Fruit fly (Drosophila melanogaster) whole organism, pupa: ENCODE data around the gene spn-D.

Experiments
- CG10348 ChIP-seq: fragments of 200-800 bp; sonication (Bioruptor generic); IDR thresholded peaks from 2 replicates; pipeline ENCODE4 v1.3.6; 2022; ENCODE audit warnings: missing biosample characterization, missing genetic modification characterization
- CG12605 ChIP-seq: fragments of 200-800 bp; sonication (Bioruptor generic); IDR thresholded peaks from 2 replicates; pipeline ENCODE4 v1.3.6; 2022; ENCODE audit warnings: missing biosample characterization, missing genetic modification characterization
- CG13204 ChIP-seq: fragments of 200-800 bp; sonication (Bioruptor generic); optimal IDR thresholded peaks from 2 replicates; lab custom pipeline; 2018; ENCODE audit warnings: missing biosample characterization, mild to moderate bottlenecking, missing genetic modification characterization, moderate library complexity
- CG34367 ChIP-seq: fragments of 200-800 bp; sonication (Bioruptor generic); optimal IDR thresholded peaks from 2 replicates; lab custom pipeline; 2018; ENCODE audit warnings: missing biosample characterization, mild to moderate bottlenecking, missing genetic modification characterization
- CG4496 ChIP-seq: fragments of 200-800 bp; sonication (Bioruptor generic); IDR thresholded peaks from 3 replicates; pipeline ENCODE4 v1.3.6; 2022; ENCODE audit warnings: missing biosample characterization, missing genetic modification characterization
- CG8159 ChIP-seq: fragments of 200-800 bp; sonication (Bioruptor generic); optimal IDR thresholded peaks from 3 replicates; lab custom pipeline; 2018; ENCODE audit warnings: missing biosample characterization, mild to moderate bottlenecking, missing genetic modification characterization, moderate library complexity
- CG9948 ChIP-seq: fragments of 200-800 bp; sonication (Bioruptor generic); optimal IDR thresholded peaks from 2 replicates; lab custom pipeline; 2018; ENCODE audit warnings: missing biosample characterization, mild to moderate bottlenecking, missing genetic modification characterization, moderate library complexity
- D1 ChIP-seq: fragments of 200-800 bp; sonication (Bioruptor generic); optimal IDR thresholded peaks from 2 replicates; lab custom pipeline; 2018; ENCODE audit warnings: missing biosample characterization, mild to moderate bottlenecking, missing genetic modification characterization, moderate library complexity
- EcR ChIP-seq: fragments of 200-800 bp; sonication (Bioruptor generic); optimal IDR thresholded peaks from 3 replicates; lab custom pipeline; 2019; ENCODE audit warnings: missing biosample characterization, missing genetic modification characterization, mild to moderate bottlenecking, moderate library complexity, missing genetic modification reagents
- Ets98B ChIP-seq: fragments of 200-800 bp; sonication (Bioruptor generic); IDR thresholded peaks from 2 replicates; pipeline ENCODE4 v1.3.6; 2022; ENCODE audit warnings: missing biosample characterization, missing genetic modification characterization
- Pif1B ChIP-seq: fragments of 200-800 bp; sonication (Bioruptor generic); optimal IDR thresholded peaks from 3 replicates; lab custom pipeline; 2016; ENCODE audit warnings: missing biosample characterization, missing genetic modification characterization
- Snoo ChIP-seq: fragments of 200-800 bp; sonication (Bioruptor generic); optimal IDR thresholded peaks from 3 replicates; lab custom pipeline; 2017; ENCODE audit warnings: missing biosample characterization, mild to moderate bottlenecking, missing genetic modification characterization, inconsistent platforms
- gl ChIP-seq: fragments of 200-800 bp; sonication (Bioruptor generic); optimal IDR thresholded peaks from 2 replicates; lab custom pipeline; 2018; ENCODE audit warnings: missing biosample characterization, mild to moderate bottlenecking, missing genetic modification characterization

DNA sequence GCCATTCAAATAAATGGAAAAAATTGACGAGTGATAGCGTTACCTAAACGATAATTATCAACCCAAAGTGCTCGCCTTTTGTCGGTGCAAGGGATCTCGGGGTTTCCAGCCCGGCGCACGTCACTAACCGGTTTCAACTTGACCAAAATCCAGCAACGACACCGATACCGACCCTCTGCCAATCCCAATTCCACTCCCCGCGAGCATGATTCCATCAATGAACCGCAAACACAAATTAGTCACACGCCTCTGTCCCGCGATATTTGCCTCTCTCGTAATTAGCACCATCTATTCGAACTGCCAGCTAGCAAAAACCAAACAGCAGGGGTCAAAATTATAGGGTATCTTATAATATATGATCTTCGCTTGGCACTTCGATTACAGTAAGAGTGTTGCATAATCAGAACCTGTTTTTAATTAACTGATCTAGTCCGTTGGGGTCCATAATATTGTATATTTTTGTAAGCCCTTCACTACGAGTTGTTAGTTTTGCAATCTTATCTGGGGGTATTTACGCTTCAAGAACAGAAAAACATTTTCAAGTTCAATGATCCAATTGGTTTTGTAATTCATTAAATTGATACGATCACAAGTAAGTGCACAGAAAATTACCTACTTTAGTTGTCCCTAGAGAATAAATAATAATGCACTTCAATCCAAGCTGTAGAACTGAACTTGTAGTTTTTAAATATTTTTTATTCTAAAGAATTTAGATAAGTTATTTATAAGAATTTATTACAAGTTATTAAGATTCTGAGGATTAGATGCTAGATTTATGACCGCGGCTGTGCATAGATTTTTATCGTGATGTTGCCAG, 12.2 kb upstream of the spn-D start:
- no peak for TF ChIP-seq D1 (tag; lab: Kevin White, UChicago)
- TF ChIP-seq CG8159 (tag; lab: Kevin White, UChicago), result peak; percentile 57
- TF ChIP-seq CG4496, result no peak
- TF ChIP-seq CG13204, result peak; percentile 17
- TF ChIP-seq Ets98B (GFP tag; lab: Robert Waterston, UW), result no peak
- peak; percentile 4 for TF ChIP-seq CG34367 (tag; lab: Kevin White, UChicago)
- peak; percentile 2 for TF ChIP-seq Snoo
- no peak for TF ChIP-seq CG10348
- TF ChIP-seq EcR (GFP tag; lab: Kevin White, UChicago), result no peak
- TF ChIP-seq CG12605, result no peak
- no peak for TF ChIP-seq Pif1B (GFP tag; lab: Kevin White, UChicago)
- TF ChIP-seq gl (tag; lab: Kevin White, UChicago), result no peak
- peak; percentile 37 for TF ChIP-seq CG9948
